Fruit fly (Drosophila melanogaster): ENCODE results near the gene CG12268.

DNA sequence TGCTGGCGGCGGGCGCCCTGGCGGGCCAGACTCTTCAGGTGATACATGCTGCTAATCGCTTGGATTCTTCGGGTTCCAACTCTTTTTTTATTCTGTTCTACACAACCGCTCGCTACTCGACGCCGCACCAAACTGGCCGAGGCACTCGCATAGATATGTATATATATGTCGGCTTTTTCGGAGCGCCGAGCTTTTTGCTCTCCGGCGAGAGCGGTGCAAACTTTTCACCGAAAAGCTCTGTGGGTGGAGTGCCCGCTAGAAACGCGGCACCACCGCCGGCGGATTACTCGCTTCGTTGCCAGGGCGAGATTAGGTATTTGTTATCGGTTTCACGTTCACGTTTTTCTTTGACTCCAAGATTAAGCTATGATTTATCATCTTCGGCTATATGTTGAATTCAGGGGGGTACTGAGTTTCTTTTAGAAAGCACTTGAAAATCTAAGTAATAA, 5.2 kb downstream of the CG12268 start, which contains the start of gene Gdh:
- TF ChIP-seq Dll (optimal IDR thresholded peaks at IDR 0.05) (no peak), psq (optimal IDR thresholded peaks at IDR 0.05) (no peak), CG8478 (optimal IDR thresholded peaks at IDR 0.05) (no peak), usp (GFP tag; optimal IDR thresholded peaks at IDR 0.05) (no peak)

Data from whole organism.